Worm (Caenorhabditis elegans) whole organism, young adult: ENCODE measurements around the gene ugt-2.
A peak's percentile ranks its signal among the peaks of the same experiment; 100 is the strongest.

ENCODE experiments used
- F22D6.2 ChIP-seq: sonication (generic microtip); optimal IDR thresholded peaks from 2 replicates; lab custom pipeline; 2016; ENCODE audit warnings: mild to moderate bottlenecking, missing genetic modification characterization, missing compliant biosample characterization
- cebp-1 ChIP-seq, 2 experiments: fragments of 200-800 bp in 1 of 2; sonication (Bioruptor generic) in 1 of 2; sonication (generic microtip) in 1 of 2; IDR thresholded peaks in 1 of 2; optimal IDR thresholded peaks in 1 of 2; 2 replicates each; pipeline versions ENCODE4 v1.3.6 to Lab custom; 2017 to 2022; ENCODE audit warnings: missing compliant biosample characterization in 2 of 2, missing genetic modification characterization in 2 of 2, mild to moderate bottlenecking in 1 of 2, missing genetic modification reagents in 1 of 2, moderate library complexity in 1 of 2
- ets-4 ChIP-seq: fragments of 200-800 bp; sonication (Bioruptor generic); optimal IDR thresholded peaks from 2 replicates; lab custom pipeline; 2018; ENCODE audit warnings: mild to moderate bottlenecking, missing genetic modification characterization, missing compliant biosample characterization
- hmg-20 ChIP-seq: fragments of 200-800 bp; sonication (Bioruptor generic); IDR thresholded peaks from 2 replicates; pipeline ENCODE4 v1.3.6; 2022; ENCODE audit warnings: missing genetic modification reagents, missing genetic modification characterization, missing compliant biosample characterization
- let-526 ChIP-seq: fragments of 200-800 bp; sonication (Bioruptor generic); IDR thresholded peaks from 2 replicates; pipeline ENCODE4 v1.3.6; 2022; ENCODE audit warnings: missing genetic modification reagents, missing genetic modification characterization, missing compliant biosample characterization
- lir-1 ChIP-seq: fragments of 200-800 bp; sonication (Bioruptor generic); conservative IDR thresholded peaks from 2 replicates; pipeline ENCODE4 v1.3.6; 2022; ENCODE audit warnings: missing genetic modification reagents, missing genetic modification characterization, missing compliant biosample characterization
- madf-10 ChIP-seq: sonication (generic microtip); optimal IDR thresholded peaks from 2 replicates; lab custom pipeline; 2016; ENCODE audit warnings: mild to moderate bottlenecking, missing genetic modification characterization, missing compliant biosample characterization
- madf-6 ChIP-seq: fragments of 200-800 bp; sonication (Bioruptor generic); IDR thresholded peaks from 2 replicates; pipeline ENCODE4 v1.3.6; 2022; ENCODE audit warnings: missing genetic modification reagents, missing genetic modification characterization, missing compliant biosample characterization
- sea-2 ChIP-seq: fragments of 200-800 bp; sonication (Bioruptor generic); IDR thresholded peaks from 2 replicates; pipeline ENCODE4 v1.3.6; 2022; ENCODE audit warnings: missing genetic modification characterization, missing compliant biosample characterization
- snpc-4 ChIP-seq, 5 experiments: fragments of 150-350 bp in 1 of 5; sonication (generic microtip) in 4 of 5; optimal IDR thresholded peaks; 2 replicates each; lab custom pipeline; 2014 to 2018; ENCODE audit warnings: missing genetic modification characterization in 5 of 5, missing biosample characterization in 3 of 5, antibody characterized with exemption in 2 of 5, mild to moderate bottlenecking in 2 of 5, missing compliant biosample characterization in 2 of 5, missing genotype in 2 of 5, moderate library complexity in 2 of 5, missing genetic modification reagents in 1 of 5
- tlf-1 ChIP-seq: fragments of 200-800 bp; sonication (Bioruptor generic); optimal IDR thresholded peaks from 2 replicates; lab custom pipeline; 2018; ENCODE audit warnings: mild to moderate bottlenecking, missing genetic modification characterization, missing compliant biosample characterization
- unc-62 ChIP-seq: fragments of 150-350 bp; optimal IDR thresholded peaks from 2 replicates; lab custom pipeline; 2014; ENCODE audit warnings: missing biosample characterization, missing genetic modification reagents, missing genetic modification characterization

- TF ChIP-seq let-526 (GFP tag; lab: Robert Waterston, UW) (0 out of 2 replicates have a peak, but pooled peaks have one; percentile 32), madf-6 (no peak), unc-62 (GFP tag; lab: Kevin White, UChicago) (peak; percentile 82), hmg-20 (GFP tag; lab: Robert Waterston, UW) (no peak), lir-1 (no peak), tlf-1 (GFP tag; lab: Kevin White, UChicago) (peak; percentile 28), madf-10 (tag; lab: Kevin White, UChicago) (peak; percentile 3), F22D6.2 (tag; lab: Kevin White, UChicago) (no peak), cebp-1 (GFP tag; IDR thresholded peaks at IDR 0.05; lab: Robert Waterston, UW) (no peak), cebp-1 (tag; optimal IDR thresholded peaks at IDR 0.05; lab: Kevin White, UChicago) (no peak), ets-4 (peak; percentile 8), sea-2 (no peak), snpc-4 (GFP tag; optimal IDR thresholded peaks at IDR 0.05; lab: Kevin White, UChicago) (no peak), snpc-4 (tag; optimal IDR thresholded peaks at IDR 0.05; lab: Kevin White, UChicago) (no peak)
Measured at ce11 chrV:10371177-10371576, 27.4 kb upstream of the ugt-2 start.
